Fruit fly (Drosophila melanogaster): ENCODE results near the gene CG18132.

Gene CG18132

dm6 chr2L:1485975-1486665, 31.2 kb downstream of the CG18132 start (continued):
- peak; percentile 72 for TF ChIP-seq CG1621 (tag; optimal IDR thresholded peaks at IDR 0.05)
- peak; percentile 26 for TF ChIP-seq Ets21C (GFP tag; optimal IDR thresholded peaks at IDR 0.05)
- no peak for TF ChIP-seq fkh (GFP tag; optimal IDR thresholded peaks at IDR 0.05)
- peak; percentile 90 for TF ChIP-seq svp (GFP tag)
- peak; percentile 65 for TF ChIP-seq achi (GFP tag; optimal IDR thresholded peaks at IDR 0.05)
- TF ChIP-seq CG16779 (tag; optimal IDR thresholded peaks at IDR 0.05): peak; percentile 25
- TF ChIP-seq CG34406 (GFP tag; optimal IDR thresholded peaks at IDR 0.05): peak; percentile 29
- peak; percentile 80 for TF ChIP-seq CG6163 (GFP tag; IDR thresholded peaks at IDR 0.05)
- peak; percentile 70 for TF ChIP-seq Sox102F (GFP tag; optimal IDR thresholded peaks at IDR 0.05)
- peak; percentile 68 for TF ChIP-seq Eip75B (GFP tag; optimal IDR thresholded peaks at IDR 0.05)
- TF ChIP-seq CG3919 (GFP tag; optimal IDR thresholded peaks at IDR 0.05): peak; percentile 69
- TF ChIP-seq CG11902 (GFP tag; optimal IDR thresholded peaks at IDR 0.05): peak; percentile 59
- peak; percentile 73 for TF ChIP-seq fd59A (GFP tag; optimal IDR thresholded peaks at IDR 0.05)
- TF ChIP-seq CG6854 (GFP tag; optimal IDR thresholded peaks at IDR 0.05): no peak
- TF ChIP-seq dac (GFP tag; optimal IDR thresholded peaks at IDR 0.05): peak; percentile 10

- TF ChIP-seq CG10669 (GFP tag; optimal IDR thresholded peaks at IDR 0.05): no peak
- TF ChIP-seq CG11762 (GFP tag; optimal IDR thresholded peaks at IDR 0.05; ENCODE audit: insufficient read depth): no peak
- peak; percentile 0 for TF ChIP-seq CG32006 (GFP tag; optimal IDR thresholded peaks at IDR 0.05)
- TF ChIP-seq OdsH (GFP tag; optimal IDR thresholded peaks at IDR 0.05): no peak
- TF ChIP-seq Eip78C (GFP tag): no peak
- TF ChIP-seq achi (GFP tag; optimal IDR thresholded peaks at IDR 0.05): peak; percentile 4
- peak; percentile 21 for TF ChIP-seq Hr4 (GFP tag; optimal IDR thresholded peaks at IDR 0.05)
- no peak for TF ChIP-seq CG6792 (GFP tag; optimal IDR thresholded peaks at IDR 0.05)
- no peak for TF ChIP-seq Sox15 (GFP tag; optimal IDR thresholded peaks at IDR 0.05)
- TF ChIP-seq acj6 (GFP tag; optimal IDR thresholded peaks at IDR 0.05): no peak
- TF ChIP-seq CG8119 (GFP tag; IDR thresholded peaks at IDR 0.05): no peak
- 0 out of 2 replicates have a peak, but pooled peaks have one; percentile 27 for TF ChIP-seq CG15336 (GFP tag; IDR thresholded peaks at IDR 0.05)
- no peak for TF ChIP-seq dsx (GFP tag; optimal IDR thresholded peaks at IDR 0.05; ENCODE audit: poor library complexity, severe bottlenecking)
- no peak for TF ChIP-seq CG10631 (GFP tag; optimal IDR thresholded peaks at IDR 0.05)
- TF ChIP-seq CG9139 (GFP tag; optimal IDR thresholded peaks at IDR 0.05): no peak
Observed at dm6 chr2L:1478488-1478887, 38.8 kb downstream of the CG18132 start.

- TF ChIP-seq esn (GFP tag; optimal IDR thresholded peaks at IDR 0.05): peak; percentile 37
- TF ChIP-seq Smox (GFP tag; optimal IDR thresholded peaks at IDR 0.05): peak; percentile 3
- peak; percentile 23 for TF ChIP-seq Hr39 (GFP tag; optimal IDR thresholded peaks at IDR 0.05)
- TF ChIP-seq OdsH (GFP tag; optimal IDR thresholded peaks at IDR 0.05): peak; percentile 13
- peak; percentile 57 for TF ChIP-seq topi (GFP tag; optimal IDR thresholded peaks at IDR 0.05)
- TF ChIP-seq cyc (GFP tag; optimal IDR thresholded peaks at IDR 0.05): no peak
- TF ChIP-seq spab (GFP tag; optimal IDR thresholded peaks at IDR 0.05): no peak
- no peak for TF ChIP-seq CG34406 (GFP tag; optimal IDR thresholded peaks at IDR 0.05)
- peak; percentile 27 for TF ChIP-seq CG32006 (GFP tag; optimal IDR thresholded peaks at IDR 0.05)
- TF ChIP-seq Ets96B (tag; optimal IDR thresholded peaks at IDR 0.05): peak; percentile 28
- TF ChIP-seq achi (GFP tag; optimal IDR thresholded peaks at IDR 0.05): peak; percentile 37
- no peak for TF ChIP-seq CG3919 (GFP tag; optimal IDR thresholded peaks at IDR 0.05)
- peak; percentile 11 for TF ChIP-seq CG8632 (GFP tag; optimal IDR thresholded peaks at IDR 0.05)
- TF ChIP-seq CG8319 (GFP tag; optimal IDR thresholded peaks at IDR 0.05): no peak
- peak; percentile 27 for TF ChIP-seq CG31627 (GFP tag; optimal IDR thresholded peaks at IDR 0.05)
- no peak for TF ChIP-seq net (GFP tag; optimal IDR thresholded peaks at IDR 0.05)
- TF ChIP-seq CG10631 (GFP tag; optimal IDR thresholded peaks at IDR 0.05): peak; percentile 18
- TF ChIP-seq Sox102F (GFP tag; optimal IDR thresholded peaks at IDR 0.05): peak; percentile 55
- no peak for TF ChIP-seq dsx (GFP tag; optimal IDR thresholded peaks at IDR 0.05; ENCODE audit: poor library complexity, severe bottlenecking)
- no peak for TF ChIP-seq CG16779 (tag; optimal IDR thresholded peaks at IDR 0.05)
- TF ChIP-seq CG3032 (tag; optimal IDR thresholded peaks at IDR 0.05): no peak
- no peak for TF ChIP-seq ss (GFP tag; optimal IDR thresholded peaks at IDR 0.05)
- peak; percentile 14 for TF ChIP-seq CG6792 (GFP tag; optimal IDR thresholded peaks at IDR 0.05)
- peak; percentile 44 for TF ChIP-seq lz (GFP tag; optimal IDR thresholded peaks at IDR 0.05)
- no peak for TF ChIP-seq CG7368 (GFP tag; optimal IDR thresholded peaks at IDR 0.05)
- no peak for TF ChIP-seq Blimp-1 (GFP tag; optimal IDR thresholded peaks at IDR 0.05)
- no peak for TF ChIP-seq CG11902 (GFP tag; optimal IDR thresholded peaks at IDR 0.05)
- TF ChIP-seq svp (GFP tag): peak; percentile 77
Observed at dm6 chr2L:1476872-1477503, 40.3 kb downstream of the CG18132 start.

Data from whole organism, prepupa.